Worm (Caenorhabditis elegans) whole organism, L1 larva: ENCODE data around the gene C02G6.3.

Experiments
- C16A3.4 ChIP-seq: fragments of 150-350 bp; optimal IDR thresholded peaks from 2 replicates; lab custom pipeline; 2014; ENCODE audit warnings: missing biosample characterization, missing genetic modification characterization
- F16B12.6 ChIP-seq: fragments of 150-350 bp; optimal IDR thresholded peaks from 2 replicates; lab custom pipeline; 2014; ENCODE audit warnings: missing biosample characterization, missing genetic modification characterization
- Y116A8C.19 ChIP-seq: sonication (generic microtip); optimal IDR thresholded peaks from 2 replicates; lab custom pipeline; 2016; ENCODE audit warnings: missing compliant biosample characterization, missing genetic modification characterization, borderline replicate concordance
- aha-1 ChIP-seq: fragments of 150-350 bp; optimal IDR thresholded peaks from 2 replicates; lab custom pipeline; 2014; ENCODE audit warnings: missing biosample characterization, missing genetic modification characterization
- ama-1 ChIP-seq: fragments of 150-350 bp; optimal IDR thresholded peaks from 2 replicates; lab custom pipeline; 2014
- ceh-63 ChIP-seq: fragments of 200-800 bp; sonication (Bioruptor generic); optimal IDR thresholded peaks from 2 replicates; lab custom pipeline; 2018; ENCODE audit warnings: mild to moderate bottlenecking, missing genetic modification characterization, missing compliant biosample characterization
- ceh-88 ChIP-seq: fragments of 200-800 bp; sonication (Bioruptor generic); IDR thresholded peaks from 2 replicates; pipeline ENCODE4 v1.3.6; 2022; ENCODE audit warnings: missing genetic modification characterization, missing compliant biosample characterization
- ces-1 ChIP-seq: fragments of 150-350 bp; optimal IDR thresholded peaks from 2 replicates; lab custom pipeline; 2014; ENCODE audit warnings: missing biosample characterization, missing genetic modification reagents, missing genetic modification characterization
- efl-1 ChIP-seq, 4 experiments: fragments of 150-350 bp; optimal IDR thresholded peaks in 3 of 4; peaks in 1 of 4; 1 replicate in 1 of 4; 2 replicates in 3 of 4; lab custom pipeline; 2014; ENCODE audit warnings: missing biosample characterization in 2 of 4, missing genetic modification characterization in 2 of 4, missing genetic modification reagents in 2 of 4
- efl-3 ChIP-seq: fragments of 200-800 bp; sonication (Bioruptor generic); optimal IDR thresholded peaks from 2 replicates; lab custom pipeline; 2018; ENCODE audit warnings: mild to moderate bottlenecking, missing genetic modification characterization, missing compliant biosample characterization
- egl-13 ChIP-seq: sonication (generic microtip); optimal IDR thresholded peaks from 2 replicates; lab custom pipeline; 2016; ENCODE audit warnings: missing genotype, missing genetic modification reagents, missing genetic modification characterization, missing compliant biosample characterization
- egl-27 ChIP-seq, 2 experiments: fragments of 150-350 bp in 1 of 2; sonication (generic microtip); optimal IDR thresholded peaks; 3 replicates each; lab custom pipeline; 2017 to 2018; ENCODE audit warnings: missing biosample characterization in 2 of 2, missing genetic modification characterization in 2 of 2, missing genetic modification reagents in 2 of 2
- elt-2 ChIP-seq: sonication (generic microtip); optimal IDR thresholded peaks from 2 replicates; lab custom pipeline; 2016; ENCODE audit warnings: missing genetic modification characterization, mild to moderate bottlenecking, inconsistent platforms, missing compliant biosample characterization, missing genetic modification reagents
- elt-3 ChIP-seq, 6 experiments: fragments of 150-350 bp in 1 of 6; sonication (generic microtip); optimal IDR thresholded peaks; 2 replicates each; lab custom pipeline; 2017 to 2018; ENCODE audit warnings: missing biosample characterization in 6 of 6, missing genetic modification characterization in 6 of 6, inconsistent platforms in 1 of 6
- ets-5 ChIP-seq: fragments of 200-800 bp; sonication (Bioruptor generic); IDR thresholded peaks from 2 replicates; pipeline ENCODE4 v1.3.6; 2022; ENCODE audit warnings: missing genetic modification characterization, missing compliant biosample characterization
- fkh-4 ChIP-seq: sonication (generic microtip); optimal IDR thresholded peaks from 2 replicates; lab custom pipeline; 2016; ENCODE audit warnings: missing compliant biosample characterization, missing genetic modification characterization, borderline replicate concordance
- fkh-8 ChIP-seq: sonication (generic microtip); optimal IDR thresholded peaks from 2 replicates; lab custom pipeline; 2016; ENCODE audit warnings: mild to moderate bottlenecking, missing genetic modification characterization, missing compliant biosample characterization
- grh-1 ChIP-seq: fragments of 200-800 bp; sonication (Bioruptor generic); IDR thresholded peaks from 2 replicates; pipeline ENCODE4 v1.3.6; 2022; ENCODE audit warnings: missing genetic modification reagents, missing genetic modification characterization, missing compliant biosample characterization
- hlh-17 ChIP-seq: fragments of 200-800 bp; sonication (Bioruptor generic); optimal IDR thresholded peaks from 2 replicates; lab custom pipeline; 2018; ENCODE audit warnings: missing genetic modification characterization, mild to moderate bottlenecking, missing compliant biosample characterization, moderate library complexity, borderline replicate concordance
- lin-14 ChIP-seq: fragments of 200-800 bp; sonication (Bioruptor generic); optimal IDR thresholded peaks from 2 replicates; lab custom pipeline; 2018; ENCODE audit warnings: mild to moderate bottlenecking, missing genetic modification characterization, moderate library complexity, missing compliant biosample characterization
- lin-39 ChIP-seq: fragments of 150-350 bp; optimal IDR thresholded peaks from 2 replicates; lab custom pipeline; 2014; ENCODE audit warnings: missing biosample characterization, missing genetic modification reagents, missing genetic modification characterization
- lir-3 ChIP-seq: sonication (generic microtip); optimal IDR thresholded peaks from 2 replicates; lab custom pipeline; 2016; ENCODE audit warnings: mild to moderate bottlenecking, missing genetic modification characterization, moderate library complexity, missing compliant biosample characterization; ENCODE audit not compliant: poor library complexity
- lsy-2 ChIP-seq, 2 experiments: fragments of 150-350 bp; optimal IDR thresholded peaks; 2 replicates each; lab custom pipeline; 2014; ENCODE audit warnings: missing biosample characterization in 2 of 2, missing genetic modification characterization in 2 of 2
- mab-9 ChIP-seq: fragments of 200-800 bp; sonication (Bioruptor generic); IDR thresholded peaks from 2 replicates; pipeline ENCODE4 v1.3.6; 2022; ENCODE audit warnings: missing genetic modification reagents, missing genetic modification characterization, missing compliant biosample characterization
- mdl-1 ChIP-seq, 2 experiments: fragments of 150-350 bp; optimal IDR thresholded peaks; 2 replicates each; lab custom pipeline; 2014 to 2017; ENCODE audit warnings: missing biosample characterization in 2 of 2, missing genetic modification characterization in 2 of 2, inconsistent platforms in 1 of 2
- mep-1 ChIP-seq: fragments of 150-350 bp; optimal IDR thresholded peaks from 2 replicates; lab custom pipeline; 2014; ENCODE audit warnings: missing biosample characterization, missing genetic modification characterization
- nhr-19 ChIP-seq: fragments of 200-800 bp; sonication (Bioruptor generic); conservative IDR thresholded peaks from 2 replicates; pipeline ENCODE4 v1.3.6; 2022; ENCODE audit warnings: missing genetic modification characterization, missing compliant biosample characterization
- nhr-20 ChIP-seq: sonication (generic microtip); optimal IDR thresholded peaks from 2 replicates; lab custom pipeline; 2016; ENCODE audit warnings: mild to moderate bottlenecking, missing genetic modification characterization, missing compliant biosample characterization
- nhr-237 ChIP-seq: fragments of 150-350 bp; optimal IDR thresholded peaks from 2 replicates; lab custom pipeline; 2014; ENCODE audit warnings: missing biosample characterization, missing genetic modification characterization
- nhr-28 ChIP-seq: fragments of 150-350 bp; optimal IDR thresholded peaks from 2 replicates; lab custom pipeline; 2014; ENCODE audit warnings: missing biosample characterization, missing genetic modification characterization
- nhr-47 ChIP-seq: sonication (generic microtip); optimal IDR thresholded peaks from 2 replicates; lab custom pipeline; 2016; ENCODE audit warnings: mild to moderate bottlenecking, missing genetic modification characterization, moderate library complexity, missing compliant biosample characterization
- nhr-84 ChIP-seq: sonication (generic microtip); optimal IDR thresholded peaks from 2 replicates; lab custom pipeline; 2017; ENCODE audit warnings: missing biosample characterization, missing genetic modification characterization
- nhr-85 ChIP-seq: sonication (generic microtip); peaks from one replicate; lab custom pipeline; 2016; ENCODE audit warnings: missing genetic modification characterization, inconsistent platforms, missing compliant biosample characterization
- nhr-90 ChIP-seq: sonication (generic microtip); optimal IDR thresholded peaks from 2 replicates; lab custom pipeline; 2016; ENCODE audit warnings: mild to moderate bottlenecking, missing genetic modification characterization, missing compliant biosample characterization; ENCODE audit not compliant: poor library complexity
- pag-3 ChIP-seq: sonication (generic microtip); optimal IDR thresholded peaks from 2 replicates; lab custom pipeline; 2017; ENCODE audit warnings: missing genetic modification characterization, mild to moderate bottlenecking, missing compliant biosample characterization, antibody characterized with exemption, borderline replicate concordance; ENCODE audit not compliant: insufficient read depth
- pax-3 ChIP-seq: fragments of 200-800 bp; sonication (Bioruptor generic); optimal IDR thresholded peaks from 2 replicates; lab custom pipeline; 2018; ENCODE audit warnings: mild to moderate bottlenecking, missing genetic modification characterization, moderate library complexity, missing compliant biosample characterization
- pqm-1 ChIP-seq: sonication (generic microtip); optimal IDR thresholded peaks from 3 replicates; lab custom pipeline; 2017; ENCODE audit warnings: missing biosample characterization, missing genetic modification characterization
- skn-1 ChIP-seq: fragments of 150-350 bp; optimal IDR thresholded peaks from 2 replicates; lab custom pipeline; 2014; ENCODE audit warnings: missing biosample characterization, missing genetic modification characterization
- snu-23 ChIP-seq: sonication (generic microtip); optimal IDR thresholded peaks from 2 replicates; lab custom pipeline; 2016; ENCODE audit warnings: missing genetic modification characterization, missing compliant biosample characterization
- sox-4 ChIP-seq: sonication (generic microtip); optimal IDR thresholded peaks from 2 replicates; lab custom pipeline; 2016; ENCODE audit warnings: missing genetic modification characterization, missing compliant biosample characterization
- tbx-2 ChIP-seq: sonication (generic microtip); optimal IDR thresholded peaks from 2 replicates; lab custom pipeline; 2016; ENCODE audit warnings: missing genetic modification characterization, missing compliant biosample characterization
- unc-130 ChIP-seq: fragments of 150-350 bp; optimal IDR thresholded peaks from 2 replicates; lab custom pipeline; 2017; ENCODE audit warnings: missing biosample characterization, missing genetic modification characterization, inconsistent platforms
- unc-30 ChIP-seq: sonication (generic microtip); optimal IDR thresholded peaks from 2 replicates; lab custom pipeline; 2017; ENCODE audit warnings: missing biosample characterization, missing genetic modification characterization
- unc-62 ChIP-seq: fragments of 150-350 bp; optimal IDR thresholded peaks from 2 replicates; lab custom pipeline; 2014; ENCODE audit warnings: missing biosample characterization, missing genetic modification reagents, missing genetic modification characterization
- unc-86 ChIP-seq: sonication (generic microtip); optimal IDR thresholded peaks from 2 replicates; lab custom pipeline; 2016; ENCODE audit warnings: missing genetic modification characterization, missing compliant biosample characterization
- unc-98 ChIP-seq: fragments of 200-800 bp; sonication (Bioruptor generic); IDR thresholded peaks from 2 replicates; pipeline ENCODE4 v1.3.6; 2022; ENCODE audit warnings: missing genetic modification characterization, missing compliant biosample characterization
- vab-15 ChIP-seq: sonication (generic microtip); optimal IDR thresholded peaks from 2 replicates; lab custom pipeline; 2017; ENCODE audit warnings: missing genotype, mild to moderate bottlenecking, missing genetic modification characterization, missing compliant biosample characterization
- xbp-1 ChIP-seq: sonication (generic microtip); optimal IDR thresholded peaks from 2 replicates; lab custom pipeline; 2016; ENCODE audit warnings: missing genetic modification characterization, missing compliant biosample characterization
- zag-1 ChIP-seq: fragments of 150-350 bp; optimal IDR thresholded peaks from 2 replicates; lab custom pipeline; 2014; ENCODE audit warnings: missing biosample characterization, missing genetic modification characterization

The C02G6.3 gene

DNA sequence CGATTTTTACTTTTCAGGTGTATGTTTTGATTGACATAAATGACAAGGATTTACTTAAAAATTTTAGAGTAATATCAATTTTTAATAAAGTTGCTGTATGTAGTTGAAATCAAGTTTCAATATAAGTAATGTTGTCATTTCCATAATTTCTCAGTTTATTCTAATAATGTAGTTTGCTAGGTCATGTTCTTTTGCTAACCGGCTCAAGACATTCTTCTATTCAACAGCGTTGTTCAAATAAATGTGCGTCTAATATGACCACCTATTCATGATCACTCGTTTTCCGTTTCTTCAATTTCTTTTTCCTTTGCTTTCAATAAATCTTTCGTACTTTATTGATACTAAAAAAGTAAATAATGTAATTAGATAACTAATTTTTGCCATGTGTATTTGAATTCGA is at the start of gene C02G6.3:
Gene C02G6.3, plus strand, starts transcription at position 301 of the 400 bp plus-strand sequence.
- no peak for TF ChIP-seq aha-1 (tag; lab: Kevin White, UChicago)
- TF ChIP-seq ets-5 (GFP tag; lab: Robert Waterston, UW), result no peak
- TF ChIP-seq unc-98 (GFP tag; lab: Robert Waterston, UW), result no peak
- no peak for TF ChIP-seq mab-9 (GFP tag; lab: Robert Waterston, UW)
- no peak for TF ChIP-seq unc-30 (tag; lab: Kevin White, UChicago)
- no peak for TF ChIP-seq nhr-237
- no peak for TF ChIP-seq efl-1 (optimal IDR thresholded peaks at IDR 0.05; lab: Kevin White, UChicago)
- TF ChIP-seq efl-1 (GFP tag; optimal IDR thresholded peaks at IDR 0.05 in 1 of 2; lab: Kevin White, UChicago), result no peak
- TF ChIP-seq pqm-1 (tag; lab: Kevin White, UChicago), result no peak
- no peak for TF ChIP-seq skn-1
- no peak for TF ChIP-seq pag-3 (tag; lab: Kevin White, UChicago)
- no peak for TF ChIP-seq Y116A8C.19
- TF ChIP-seq xbp-1 (tag; lab: Kevin White, UChicago), result no peak
- no peak for TF ChIP-seq snu-23
- TF ChIP-seq ama-1 (lab: Kevin White, UChicago), result no peak
- TF ChIP-seq lin-14, result no peak
- TF ChIP-seq elt-2, result no peak
- no peak for TF ChIP-seq ceh-88 (GFP tag; lab: Robert Waterston, UW)
- no peak for TF ChIP-seq ces-1
- TF ChIP-seq sox-4 (tag; lab: Kevin White, UChicago), result no peak
- no peak for TF ChIP-seq lsy-2 (tag; optimal IDR thresholded peaks at IDR 0.05; lab: Kevin White, UChicago)
- TF ChIP-seq, all 84 proteins: peak for 0

- TF ChIP-seq efl-1 (optimal IDR thresholded peaks at IDR 0.05; lab: Kevin White, UChicago) (no peak), efl-1 (GFP tag; optimal IDR thresholded peaks at IDR 0.05 in 1 of 2; lab: Kevin White, UChicago) (peak in 1 of 2 experiments; percentile 80), unc-62 (GFP tag; lab: Kevin White, UChicago) (no peak), ceh-88 (GFP tag; lab: Robert Waterston, UW) (no peak), nhr-20 (tag; lab: Kevin White, UChicago) (no peak)
Measured at ce11 chrV:5831253-5831652, 48.9 kb upstream of the C02G6.3 start.

DNA sequence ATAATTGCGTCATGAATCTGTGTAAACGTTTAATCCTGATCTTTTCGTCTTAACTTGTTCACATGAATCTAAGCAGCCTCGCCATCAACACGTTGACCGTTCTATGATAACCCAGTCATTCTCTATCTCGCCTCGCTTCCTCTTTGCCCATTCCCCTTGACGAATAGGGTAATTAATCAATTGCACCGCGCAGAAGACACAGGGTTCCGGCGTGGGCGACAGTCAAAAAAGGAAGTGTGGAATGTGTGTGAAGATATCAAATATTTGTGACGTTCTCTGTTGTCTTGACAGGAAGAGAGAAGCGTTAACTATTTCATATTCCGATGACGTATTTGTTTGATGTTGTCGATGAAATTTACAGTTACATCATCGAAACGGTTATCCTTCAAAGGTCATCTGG is 47.4 kb upstream of the C02G6.3 start:
- TF ChIP-seq hlh-17 (GFP tag; lab: Kevin White, UChicago) (no peak), nhr-28 (no peak), efl-3 (GFP tag; lab: Kevin White, UChicago) (no peak), ceh-88 (GFP tag; lab: Robert Waterston, UW) (no peak), tbx-2 (tag; lab: Kevin White, UChicago) (peak; percentile 66), F16B12.6 (tag; lab: Kevin White, UChicago) (no peak), nhr-19 (GFP tag; lab: Robert Waterston, UW) (peak; percentile 57), fkh-8 (no peak), ceh-63 (GFP tag; lab: Kevin White, UChicago) (no peak), egl-27 (tag; optimal IDR thresholded peaks at IDR 0.05; lab: Kevin White, UChicago) (no peak), nhr-47 (tag; lab: Kevin White, UChicago) (peak; percentile 9), pqm-1 (tag; lab: Kevin White, UChicago) (no peak), snu-23 (peak; percentile 66), elt-3 (tag; optimal IDR thresholded peaks at IDR 0.05; lab: Kevin White, UChicago) (peak in 3 of 6 experiments; percentile 7 to 85 (median 13)), egl-13 (tag; lab: Kevin White, UChicago) (no peak), mdl-1 (tag; optimal IDR thresholded peaks at IDR 0.05; lab: Kevin White, UChicago) (peak in 1 of 2 experiments; percentile 45), lsy-2 (tag; optimal IDR thresholded peaks at IDR 0.05; lab: Kevin White, UChicago) (no peak), lin-39 (tag; lab: Kevin White, UChicago) (no peak), unc-86 (tag; lab: Kevin White, UChicago) (no peak), unc-98 (GFP tag; lab: Robert Waterston, UW) (no peak), fkh-4 (no peak), nhr-85 (peak; percentile 97), grh-1 (GFP tag; lab: Robert Waterston, UW) (no peak), mep-1 (tag; lab: Kevin White, UChicago) (no peak), zag-1 (no peak), ets-5 (GFP tag; lab: Robert Waterston, UW) (no peak), nhr-90 (peak; percentile 54), vab-15 (no peak), nhr-84 (tag; lab: Kevin White, UChicago) (no peak), unc-130 (tag; lab: Kevin White, UChicago) (no peak), lir-3 (tag; lab: Kevin White, UChicago) (no peak), C16A3.4 (peak; percentile 10), pax-3 (tag; lab: Kevin White, UChicago) (no peak)
